Fruit fly (Drosophila melanogaster) whole organism, prepupa: Measurements from ENCODE around the gene CG17147.

Experiments
- CG11902 ChIP-seq: fragments of 200-800 bp; sonication (Bioruptor generic); optimal IDR thresholded peaks from 3 replicates; lab custom pipeline; 2016; ENCODE audit warnings: missing biosample characterization, missing genetic modification characterization
- CG32006 ChIP-seq: fragments of 200-800 bp; sonication (Bioruptor generic); optimal IDR thresholded peaks from 3 replicates; lab custom pipeline; 2017; ENCODE audit warnings: missing biosample characterization, mild to moderate bottlenecking, missing genetic modification characterization
- eg ChIP-seq: fragments of 200-800 bp; sonication (Bioruptor generic); IDR thresholded peaks from 3 replicates; pipeline ENCODE4 v1.3.6; 2022; ENCODE audit warnings: missing biosample characterization, missing genetic modification characterization

DNA sequence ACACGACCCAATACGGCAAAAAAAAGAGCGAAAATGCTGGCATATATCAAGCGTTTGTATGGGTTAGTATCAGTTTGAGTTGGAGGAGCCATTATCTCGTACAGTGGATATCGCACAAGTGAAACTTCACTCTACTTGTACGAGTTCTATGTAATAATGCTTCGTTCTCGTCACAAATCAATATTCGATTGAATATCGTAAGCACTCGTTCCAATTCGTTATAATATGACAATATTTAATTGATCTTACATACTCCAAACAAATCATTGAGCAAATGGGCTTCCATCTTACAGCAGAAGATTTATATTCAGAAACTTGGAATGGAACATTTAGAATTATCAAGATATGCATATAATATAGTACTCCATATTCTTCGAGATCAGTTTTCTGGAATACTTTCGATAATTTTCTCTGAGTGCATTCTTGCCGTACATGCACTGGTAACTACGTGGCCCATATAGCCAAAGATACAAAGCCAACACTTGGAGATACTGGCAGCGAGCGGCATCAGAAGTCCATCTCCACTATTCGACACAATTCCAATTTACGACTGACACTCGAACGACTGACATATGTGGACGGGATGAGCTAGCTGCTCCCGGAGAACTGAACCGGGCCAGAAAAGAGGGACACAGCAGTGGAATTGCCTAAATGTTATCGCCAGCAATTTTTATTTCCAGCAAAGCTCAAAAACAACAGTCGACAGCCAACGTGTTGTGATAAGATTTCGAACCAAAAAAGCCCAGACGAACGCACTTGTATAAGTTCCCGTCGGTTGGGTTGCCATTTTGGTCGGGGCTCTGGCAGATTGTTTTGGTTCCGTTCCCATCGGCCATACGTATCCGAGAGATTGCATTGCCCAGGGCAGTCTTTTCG is 30.6 kb upstream of the CG17147 start:
- TF ChIP-seq CG32006: peak; percentile 27
- TF ChIP-seq eg (GFP tag; lab: Robert Waterston, UW): no peak
- no peak for TF ChIP-seq CG11902 (GFP tag; lab: Kevin White, UChicago)
